Worm (Caenorhabditis elegans) whole organism, L4/young adult: ENCODE data around the gene nprt-1.

Experiments used
- W03F9.2 ChIP-seq: fragments of 150-350 bp; optimal IDR thresholded peaks from 2 replicates; lab custom pipeline; 2014; ENCODE audit warnings: missing biosample characterization, missing genetic modification characterization
- dao-5 ChIP-seq: sonication (generic microtip); optimal IDR thresholded peaks from 2 replicates; lab custom pipeline; 2016; ENCODE audit warnings: missing genotype, missing genetic modification characterization, moderate library complexity, missing compliant biosample characterization
- him-1 ChIP-seq: sonication (generic microtip); optimal IDR thresholded peaks from 2 replicates; lab custom pipeline; 2016; ENCODE audit warnings: missing genotype, missing genetic modification reagents, missing genetic modification characterization, missing compliant biosample characterization

- TF ChIP-seq W03F9.2 (no peak), him-1 (tag; lab: Kevin White, UChicago) (no peak), dao-5 (tag; lab: Kevin White, UChicago) (no peak)
Observed at ce11 chrIV:2835364-2835763, 54.9 kb downstream of the nprt-1 start, which contains the start of gene clec-82.
